Worm (Caenorhabditis elegans) whole organism, young adult: ENCODE results near the gene F46C3.2.

Source experiments
- B0261.1 ChIP-seq: sonication (generic microtip); optimal IDR thresholded peaks from 2 replicates; lab custom pipeline; 2016; ENCODE audit warnings: mild to moderate bottlenecking, missing genetic modification characterization, moderate library complexity, missing compliant biosample characterization
- B0336.3 ChIP-seq: fragments of 200-800 bp; sonication (Bioruptor generic); IDR thresholded peaks from 2 replicates; pipeline ENCODE4 v1.3.6; 2022; ENCODE audit warnings: missing genetic modification characterization, missing compliant biosample characterization
- F37B4.10 ChIP-seq: fragments of 200-800 bp; sonication (Bioruptor generic); IDR thresholded peaks from 2 replicates; pipeline ENCODE4 v1.3.6; 2022; ENCODE audit warnings: missing genetic modification characterization, missing compliant biosample characterization
- F57C9.4 ChIP-seq: sonication (generic microtip); optimal IDR thresholded peaks from 2 replicates; lab custom pipeline; 2017; ENCODE audit warnings: mild to moderate bottlenecking, missing genetic modification characterization, missing compliant biosample characterization
- K11D2.4 ChIP-seq: fragments of 200-800 bp; sonication (Bioruptor generic); IDR thresholded peaks from 2 replicates; pipeline ENCODE4 v1.3.6; 2022; ENCODE audit warnings: missing genetic modification reagents, missing genetic modification characterization, missing compliant biosample characterization
- K12H6.12 ChIP-seq: fragments of 200-800 bp; sonication (Bioruptor generic); optimal IDR thresholded peaks from 2 replicates; lab custom pipeline; 2018; ENCODE audit warnings: mild to moderate bottlenecking, missing genetic modification characterization, missing compliant biosample characterization
- T26A5.8 ChIP-seq: sonication (generic microtip); optimal IDR thresholded peaks from 2 replicates; lab custom pipeline; 2016; ENCODE audit warnings: missing genetic modification characterization, missing compliant biosample characterization
- Y53G8AR.9 ChIP-seq: fragments of 200-800 bp; sonication (Bioruptor generic); conservative IDR thresholded peaks from 2 replicates; pipeline ENCODE4 v1.3.6; 2022; ENCODE audit warnings: missing genetic modification reagents, missing genetic modification characterization, missing compliant biosample characterization
- Y56A3A.18 ChIP-seq: fragments of 200-800 bp; sonication (Bioruptor generic); IDR thresholded peaks from 2 replicates; pipeline ENCODE4 v1.3.6; 2022; ENCODE audit warnings: missing genetic modification reagents, missing genetic modification characterization, missing compliant biosample characterization
- Y79H2A.3 ChIP-seq: fragments of 200-800 bp; sonication (Bioruptor generic); conservative IDR thresholded peaks from 2 replicates; pipeline ENCODE4 v1.3.6; 2022; ENCODE audit warnings: missing genetic modification reagents, missing genetic modification characterization, missing compliant biosample characterization
- aptf-2 ChIP-seq: fragments of 200-800 bp; sonication (Bioruptor generic); conservative IDR thresholded peaks from 2 replicates; pipeline ENCODE4 v1.3.6; 2022; ENCODE audit warnings: missing genetic modification reagents, missing genetic modification characterization, missing compliant biosample characterization
- atf-7 ChIP-seq: sonication (generic microtip); optimal IDR thresholded peaks from 2 replicates; lab custom pipeline; 2017; ENCODE audit warnings: mild to moderate bottlenecking, missing genetic modification characterization, missing compliant biosample characterization
- attf-6 ChIP-seq: fragments of 200-800 bp; sonication (Bioruptor generic); IDR thresholded peaks from 2 replicates; pipeline ENCODE4 v1.3.6; 2022; ENCODE audit warnings: missing genetic modification reagents, missing genetic modification characterization, missing compliant biosample characterization
- bed-1 ChIP-seq: fragments of 200-800 bp; sonication (Bioruptor generic); IDR thresholded peaks from 2 replicates; pipeline ENCODE4 v1.3.6; 2022; ENCODE audit warnings: missing genetic modification reagents, missing genetic modification characterization, missing compliant biosample characterization
- ccch-3 ChIP-seq: fragments of 200-800 bp; sonication (Bioruptor generic); optimal IDR thresholded peaks from 2 replicates; lab custom pipeline; 2018; ENCODE audit warnings: mild to moderate bottlenecking, missing genetic modification characterization, missing compliant biosample characterization
- cebp-1 ChIP-seq, 2 experiments: fragments of 200-800 bp in 1 of 2; sonication (Bioruptor generic) in 1 of 2; sonication (generic microtip) in 1 of 2; IDR thresholded peaks in 1 of 2; optimal IDR thresholded peaks in 1 of 2; 2 replicates each; pipeline versions ENCODE4 v1.3.6 to Lab custom; 2017 to 2022; ENCODE audit warnings: missing compliant biosample characterization in 2 of 2, missing genetic modification characterization in 2 of 2, mild to moderate bottlenecking in 1 of 2, missing genetic modification reagents in 1 of 2, moderate library complexity in 1 of 2
- cebp-2 ChIP-seq: fragments of 200-800 bp; sonication (Bioruptor generic); IDR thresholded peaks from 2 replicates; pipeline ENCODE4 v1.3.6; 2022; ENCODE audit warnings: missing genetic modification characterization, missing compliant biosample characterization
- ceh-100 ChIP-seq: fragments of 200-800 bp; sonication (Bioruptor generic); IDR thresholded peaks from 2 replicates; pipeline ENCODE4 v1.3.6; 2022; ENCODE audit warnings: missing genetic modification reagents, missing genetic modification characterization, missing compliant biosample characterization
- ceh-27 ChIP-seq: fragments of 200-800 bp; sonication (Bioruptor generic); optimal IDR thresholded peaks from 2 replicates; lab custom pipeline; 2018; ENCODE audit warnings: mild to moderate bottlenecking, missing genetic modification characterization, moderate library complexity, missing compliant biosample characterization
- ceh-91 ChIP-seq: fragments of 200-800 bp; sonication (Bioruptor generic); IDR thresholded peaks from 2 replicates; pipeline ENCODE4 v1.3.6; 2022; ENCODE audit warnings: missing genetic modification reagents, missing genetic modification characterization, missing compliant biosample characterization
- chd-7 ChIP-seq: sonication (generic microtip); optimal IDR thresholded peaks from 2 replicates; lab custom pipeline; 2016; ENCODE audit warnings: mild to moderate bottlenecking, missing genetic modification characterization, moderate library complexity, missing compliant biosample characterization
- die-1 ChIP-seq: sonication (generic microtip); optimal IDR thresholded peaks from 2 replicates; lab custom pipeline; 2016; ENCODE audit warnings: missing genotype, mild to moderate bottlenecking, missing genetic modification characterization, missing compliant biosample characterization
- dox-1 ChIP-seq: fragments of 200-800 bp; sonication (Bioruptor generic); IDR thresholded peaks from 2 replicates; pipeline ENCODE4 v1.3.6; 2022; ENCODE audit warnings: missing genetic modification reagents, missing genetic modification characterization, missing compliant biosample characterization
- dpl-1 ChIP-seq: fragments of 150-350 bp; optimal IDR thresholded peaks from 2 replicates; lab custom pipeline; 2014; ENCODE audit warnings: missing biosample characterization, missing genetic modification reagents, missing genetic modification characterization
- efl-1 ChIP-seq: fragments of 150-350 bp; optimal IDR thresholded peaks from 2 replicates; lab custom pipeline; 2014; ENCODE audit warnings: missing biosample characterization, missing genetic modification reagents, missing genetic modification characterization
- egl-18 ChIP-seq: fragments of 200-800 bp; sonication (Bioruptor generic); IDR thresholded peaks from 2 replicates; pipeline ENCODE4 v1.3.6; 2022; ENCODE audit warnings: missing genetic modification reagents, missing genetic modification characterization, missing compliant biosample characterization
- gei-17 ChIP-seq: fragments of 200-800 bp; sonication (Bioruptor generic); optimal IDR thresholded peaks from 2 replicates; lab custom pipeline; 2018; ENCODE audit warnings: mild to moderate bottlenecking, missing genetic modification characterization, missing compliant biosample characterization
- him-1 ChIP-seq: sonication (generic microtip); optimal IDR thresholded peaks from 2 replicates; lab custom pipeline; 2016; ENCODE audit warnings: missing genotype, missing genetic modification reagents, missing genetic modification characterization, missing compliant biosample characterization
- lag-1 ChIP-seq: fragments of 200-800 bp; sonication (Bioruptor generic); IDR thresholded peaks from 2 replicates; pipeline ENCODE4 v1.3.6; 2022; ENCODE audit warnings: missing genetic modification reagents, missing genetic modification characterization, missing compliant biosample characterization
- let-607 ChIP-seq, 2 experiments: fragments of 200-800 bp in 1 of 2; sonication (Bioruptor generic) in 1 of 2; sonication (generic microtip) in 1 of 2; optimal IDR thresholded peaks; 2 replicates each; lab custom pipeline; 2016 to 2018; ENCODE audit warnings: mild to moderate bottlenecking in 2 of 2, missing compliant biosample characterization in 2 of 2, missing genetic modification characterization in 2 of 2, moderate library complexity in 2 of 2, missing genotype in 1 of 2
- madf-10 ChIP-seq: sonication (generic microtip); optimal IDR thresholded peaks from 2 replicates; lab custom pipeline; 2016; ENCODE audit warnings: mild to moderate bottlenecking, missing genetic modification characterization, missing compliant biosample characterization
- madf-3 ChIP-seq: fragments of 200-800 bp; sonication (Bioruptor generic); IDR thresholded peaks from 2 replicates; pipeline ENCODE4 v1.3.6; 2022; ENCODE audit warnings: missing genetic modification reagents, missing genetic modification characterization, missing compliant biosample characterization
- mcd-1 ChIP-seq: fragments of 200-800 bp; sonication (Bioruptor generic); IDR thresholded peaks from 2 replicates; pipeline ENCODE4 v1.3.6; 2022; ENCODE audit warnings: missing genetic modification reagents, missing genetic modification characterization, missing compliant biosample characterization
- mes-4 ChIP-seq: sonication (generic microtip); optimal IDR thresholded peaks from 2 replicates; lab custom pipeline; 2016; ENCODE audit warnings: missing genotype, missing genetic modification characterization, missing compliant biosample characterization
- nfyb-1 ChIP-seq: fragments of 200-800 bp; sonication (Bioruptor generic); IDR thresholded peaks from 2 replicates; pipeline ENCODE4 v1.3.6; 2022; ENCODE audit warnings: missing genetic modification reagents, missing genetic modification characterization, missing compliant biosample characterization
- nhr-80 ChIP-seq: sonication (generic microtip); optimal IDR thresholded peaks from 2 replicates; lab custom pipeline; 2016; ENCODE audit warnings: missing genetic modification characterization, missing compliant biosample characterization
- snpc-1.1 ChIP-seq: sonication (generic microtip); optimal IDR thresholded peaks from 2 replicates; lab custom pipeline; 2017; ENCODE audit warnings: missing genetic modification characterization, mild to moderate bottlenecking, missing compliant biosample characterization, antibody characterized with exemption, moderate library complexity, missing genotype, missing genetic modification reagents; ENCODE audit not compliant: insufficient read depth
- somi-1 ChIP-seq: fragments of 200-800 bp; sonication (Bioruptor generic); optimal IDR thresholded peaks from 2 replicates; lab custom pipeline; 2018; ENCODE audit warnings: mild to moderate bottlenecking, missing genetic modification characterization, missing compliant biosample characterization
- sptf-2 ChIP-seq: fragments of 200-800 bp; sonication (Bioruptor generic); optimal IDR thresholded peaks from 2 replicates; lab custom pipeline; 2018; ENCODE audit warnings: mild to moderate bottlenecking, missing genetic modification characterization, missing compliant biosample characterization
- tbx-9 ChIP-seq: sonication (generic microtip); optimal IDR thresholded peaks from 2 replicates; lab custom pipeline; 2016; ENCODE audit warnings: borderline replicate concordance, missing genetic modification characterization, inconsistent platforms, missing compliant biosample characterization
- unc-130 ChIP-seq: sonication (generic microtip); optimal IDR thresholded peaks from 2 replicates; lab custom pipeline; 2016; ENCODE audit warnings: missing genetic modification reagents, missing genetic modification characterization, missing compliant biosample characterization
- unc-62 ChIP-seq: fragments of 150-350 bp; optimal IDR thresholded peaks from 2 replicates; lab custom pipeline; 2014; ENCODE audit warnings: missing biosample characterization, missing genetic modification reagents, missing genetic modification characterization
- zfh-2 ChIP-seq: fragments of 200-800 bp; sonication (Bioruptor generic); conservative IDR thresholded peaks from 2 replicates; pipeline ENCODE4 v1.3.6; 2022; ENCODE audit warnings: missing genetic modification reagents, missing genetic modification characterization, missing compliant biosample characterization
- ztf-18 ChIP-seq: sonication (generic microtip); optimal IDR thresholded peaks from 2 replicates; lab custom pipeline; 2016; ENCODE audit warnings: missing genotype, mild to moderate bottlenecking, missing genetic modification characterization, missing compliant biosample characterization
- ztf-3 ChIP-seq: fragments of 200-800 bp; sonication (Bioruptor generic); optimal IDR thresholded peaks from 2 replicates; lab custom pipeline; 2018; ENCODE audit warnings: mild to moderate bottlenecking, missing genetic modification characterization, missing compliant biosample characterization
- ztf-6 ChIP-seq: fragments of 200-800 bp; sonication (Bioruptor generic); IDR thresholded peaks from 2 replicates; pipeline ENCODE4 v1.3.6; 2022; ENCODE audit warnings: missing genetic modification reagents, missing genetic modification characterization, missing compliant biosample characterization

F46C3.2 gene

DNA sequence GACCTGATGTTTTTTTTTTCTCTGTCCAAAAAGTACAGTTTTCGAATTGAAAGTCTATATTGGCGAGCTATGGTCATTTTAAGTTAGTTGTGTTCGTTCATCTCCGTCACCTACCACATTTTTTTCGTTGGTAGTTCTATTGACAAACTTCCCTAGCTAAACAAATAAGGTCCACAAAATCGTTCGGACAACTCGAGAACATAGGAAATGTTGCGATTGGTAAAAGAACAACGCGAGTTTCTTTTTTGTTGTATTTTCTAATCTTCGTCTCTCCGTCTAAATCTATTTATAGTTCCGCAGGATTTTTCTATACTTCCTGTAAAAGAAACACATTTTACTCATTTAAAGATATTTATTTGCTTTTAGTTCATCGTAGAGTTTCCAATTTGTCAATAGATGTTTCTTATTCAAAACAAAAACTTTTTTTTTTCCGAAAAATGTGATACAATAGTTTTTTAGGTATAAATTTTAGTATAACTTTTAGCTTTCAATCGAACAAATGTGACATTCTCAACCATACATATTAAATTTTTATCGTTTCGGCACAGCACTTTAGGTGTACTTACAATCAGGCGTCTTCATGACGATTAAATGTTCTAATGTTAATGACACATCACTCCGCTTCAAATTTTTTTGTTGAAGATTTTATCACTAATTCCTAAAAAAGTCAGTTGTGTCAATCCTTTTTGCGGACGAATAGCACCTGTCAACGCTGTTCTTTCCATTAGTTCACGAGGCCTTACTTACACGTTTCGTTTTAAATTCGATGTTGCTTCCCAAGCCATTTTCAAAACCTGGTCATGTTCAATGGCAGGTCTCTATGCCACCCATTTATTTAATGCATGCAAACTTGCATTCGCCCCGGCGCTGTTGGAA lies 48.1 kb upstream of the F46C3.2 start:
- TF ChIP-seq ztf-3, result no peak
- TF ChIP-seq ceh-91 (GFP tag; lab: Robert Waterston, UW), result no peak
- 0 out of 2 replicates have a peak, but pooled peaks have one; percentile 28 for TF ChIP-seq nfyb-1
- no peak for TF ChIP-seq madf-3 (GFP tag; lab: Robert Waterston, UW)
- no peak for TF ChIP-seq F37B4.10 (GFP tag; lab: Robert Waterston, UW)
- TF ChIP-seq die-1 (tag; lab: Kevin White, UChicago), result no peak
- no peak for TF ChIP-seq sptf-2
- no peak for TF ChIP-seq snpc-1.1 (tag; lab: Kevin White, UChicago)
- peak; percentile 91 for TF ChIP-seq nhr-80 (tag; lab: Kevin White, UChicago)
- peak in 1 of 2 experiments; percentile 46 for TF ChIP-seq let-607 (tag; optimal IDR thresholded peaks at IDR 0.05; lab: Kevin White, UChicago)
- TF ChIP-seq ztf-18 (tag; lab: Kevin White, UChicago), result no peak
- TF ChIP-seq him-1 (tag; lab: Kevin White, UChicago), result no peak
- TF ChIP-seq atf-7 (tag; lab: Kevin White, UChicago), result peak; percentile 5

DNA sequence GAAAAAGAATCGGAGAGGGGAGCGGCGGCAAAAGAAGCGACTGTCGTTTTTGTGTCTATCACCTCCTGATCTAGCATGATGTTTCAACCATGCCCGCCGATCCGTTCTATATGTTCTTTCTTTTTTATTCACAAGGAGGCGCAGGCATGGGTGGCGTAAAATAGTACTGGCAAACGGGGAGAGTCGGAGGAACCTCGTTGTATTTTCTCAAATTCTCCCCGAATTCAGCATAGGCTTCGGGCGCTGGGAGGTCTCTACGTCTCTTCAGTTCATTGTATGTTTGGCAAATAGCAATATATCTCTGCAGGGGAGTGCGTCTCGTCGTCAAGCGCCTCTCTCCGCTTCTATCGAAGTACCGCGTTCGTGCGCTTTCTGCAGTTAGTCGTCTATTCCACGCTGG lies 46.6 kb upstream of the F46C3.2 start, which contains the start of gene lin-14:
TSS of gene lin-14 (plus strand) at position 346 of the 400 bp plus-strand sequence.
- TF ChIP-seq ceh-27 (GFP tag; lab: Kevin White, UChicago) (no peak), unc-130 (GFP tag; lab: Kevin White, UChicago) (no peak), K11D2.4 (0 out of 2 replicates have a peak, but pooled peaks have one; percentile 24), Y79H2A.3 (no peak), aptf-2 (GFP tag; lab: Robert Waterston, UW) (no peak), K12H6.12 (peak; percentile 44), bed-1 (GFP tag; lab: Robert Waterston, UW) (no peak), ztf-6 (GFP tag; lab: Robert Waterston, UW) (no peak), F57C9.4 (no peak), somi-1 (GFP tag; lab: Kevin White, UChicago) (peak; percentile 52), mcd-1 (GFP tag; lab: Robert Waterston, UW) (peak; percentile 40; the same call in 1 of the 2 replicates), dox-1 (GFP tag; lab: Robert Waterston, UW) (peak; percentile 33; the same call in 1 of the 2 replicates), B0336.3 (GFP tag; lab: Robert Waterston, UW) (no peak), sptf-2 (no peak), lag-1 (GFP tag; lab: Robert Waterston, UW) (no peak), mes-4 (tag; lab: Kevin White, UChicago) (no peak), Y56A3A.18 (GFP tag; lab: Robert Waterston, UW) (no peak), ccch-3 (GFP tag; lab: Kevin White, UChicago) (no peak), zfh-2 (GFP tag; lab: Robert Waterston, UW) (peak; percentile 94), tbx-9 (tag; lab: Kevin White, UChicago) (no peak), cebp-1 (GFP tag; IDR thresholded peaks at IDR 0.05; lab: Robert Waterston, UW) (no peak), cebp-1 (tag; optimal IDR thresholded peaks at IDR 0.05; lab: Kevin White, UChicago) (peak; percentile 58), T26A5.8 (tag; lab: Kevin White, UChicago) (no peak), gei-17 (GFP tag; lab: Kevin White, UChicago) (peak; percentile 18), attf-6 (GFP tag; lab: Robert Waterston, UW) (no peak), egl-18 (GFP tag; lab: Robert Waterston, UW) (no peak), efl-1 (GFP tag; lab: Kevin White, UChicago) (no peak), madf-10 (tag; lab: Kevin White, UChicago) (no peak), cebp-2 (0 out of 2 replicates have a peak, but pooled peaks have one; percentile 63), Y53G8AR.9 (GFP tag; lab: Robert Waterston, UW) (no peak), F37B4.10 (GFP tag; lab: Robert Waterston, UW) (no peak), B0261.1 (no peak), ceh-100 (GFP tag; lab: Robert Waterston, UW) (no peak), chd-7 (tag; lab: Kevin White, UChicago) (peak; percentile 2), unc-62 (no peak), dpl-1 (GFP tag; lab: Kevin White, UChicago) (no peak)
